Worm (Caenorhabditis elegans) whole organism, L4/young adult: ENCODE results near the gene R144.12.
A peak's percentile ranks its signal among the peaks of the same experiment; 100 is the strongest.

Experiments used
- W03F9.2 ChIP-seq: fragments of 150-350 bp; optimal IDR thresholded peaks from 2 replicates; lab custom pipeline; 2014; ENCODE audit warnings: missing biosample characterization, missing genetic modification characterization
- him-1 ChIP-seq: sonication (generic microtip); optimal IDR thresholded peaks from 2 replicates; lab custom pipeline; 2016; ENCODE audit warnings: missing genotype, missing genetic modification reagents, missing genetic modification characterization, missing compliant biosample characterization

ce11 chrIII:5047175-5047574, 40.4 kb upstream of the R144.12 start, which contains the start of gene txbp-3:
- TF ChIP-seq him-1 (no peak), W03F9.2 (tag; lab: Kevin White, UChicago) (peak; percentile 55)
